Worm (Caenorhabditis elegans) whole organism, L2 larva: Measurements from ENCODE around the gene melo-3.

Experiments
- C34F6.9 ChIP-seq: fragments of 150-350 bp; optimal IDR thresholded peaks from 2 replicates; lab custom pipeline; 2014; ENCODE audit warnings: missing biosample characterization, missing genetic modification characterization
- F13H6.1 ChIP-seq: sonication (generic microtip); optimal IDR thresholded peaks from 2 replicates; lab custom pipeline; 2016; ENCODE audit warnings: missing genetic modification characterization, missing compliant biosample characterization
- ZK546.5 ChIP-seq: sonication (generic microtip); optimal IDR thresholded peaks from 2 replicates; lab custom pipeline; 2017; ENCODE audit warnings: missing biosample characterization, missing genetic modification characterization
- alr-1 ChIP-seq: fragments of 150-350 bp; optimal IDR thresholded peaks from 2 replicates; lab custom pipeline; 2014; ENCODE audit warnings: missing biosample characterization, missing genetic modification characterization
- ama-1 ChIP-seq: fragments of 150-350 bp; optimal IDR thresholded peaks from 2 replicates; lab custom pipeline; 2018; ENCODE audit warnings: inconsistent platforms
- blmp-1 ChIP-seq: sonication (generic microtip); optimal IDR thresholded peaks from 2 replicates; lab custom pipeline; 2017; ENCODE audit warnings: missing genetic modification characterization, mild to moderate bottlenecking, missing compliant biosample characterization, antibody characterized with exemption, moderate library complexity; ENCODE audit not compliant: insufficient read depth
- ceh-16 ChIP-seq: fragments of 150-350 bp; optimal IDR thresholded peaks from 2 replicates; lab custom pipeline; 2014; ENCODE audit warnings: missing biosample characterization, missing genetic modification characterization
- ceh-82 ChIP-seq: fragments of 150-350 bp; optimal IDR thresholded peaks from 2 replicates; lab custom pipeline; 2014; ENCODE audit warnings: missing biosample characterization, missing genetic modification characterization
- dmd-4 ChIP-seq: sonication (generic microtip); optimal IDR thresholded peaks from 2 replicates; lab custom pipeline; 2017; ENCODE audit warnings: missing biosample characterization, missing genetic modification characterization
- egl-27 ChIP-seq: sonication (generic microtip); optimal IDR thresholded peaks from 3 replicates; lab custom pipeline; 2017; ENCODE audit warnings: missing biosample characterization, missing genetic modification reagents, missing genetic modification characterization
- elt-1 ChIP-seq: fragments of 150-350 bp; optimal IDR thresholded peaks from 2 replicates; lab custom pipeline; 2014; ENCODE audit warnings: missing biosample characterization, missing genetic modification characterization
- elt-3 ChIP-seq: sonication (generic microtip); optimal IDR thresholded peaks from 2 replicates; lab custom pipeline; 2017; ENCODE audit warnings: missing biosample characterization, missing genetic modification characterization
- fos-1 ChIP-seq: fragments of 150-350 bp; optimal IDR thresholded peaks from 2 replicates; lab custom pipeline; 2014; ENCODE audit warnings: missing biosample characterization, missing genetic modification characterization
- gmeb-1 ChIP-seq: fragments of 150-350 bp; optimal IDR thresholded peaks from 2 replicates; lab custom pipeline; 2014; ENCODE audit warnings: missing biosample characterization, missing genetic modification characterization
- lin-13 ChIP-seq: fragments of 150-350 bp; optimal IDR thresholded peaks from 2 replicates; lab custom pipeline; 2014; ENCODE audit warnings: missing biosample characterization, missing genetic modification reagents, missing genetic modification characterization
- lin-39 ChIP-seq: fragments of 150-350 bp; optimal IDR thresholded peaks from 2 replicates; lab custom pipeline; 2014; ENCODE audit warnings: missing biosample characterization, missing genetic modification reagents, missing genetic modification characterization
- lsy-2 ChIP-seq, 2 experiments: fragments of 150-350 bp in 1 of 2; sonication (generic microtip) in 1 of 2; optimal IDR thresholded peaks; 2 replicates each; lab custom pipeline; 2014 to 2017; ENCODE audit warnings: missing biosample characterization in 2 of 2, missing genetic modification characterization in 2 of 2
- mab-5 ChIP-seq: fragments of 150-350 bp; optimal IDR thresholded peaks from 2 replicates; lab custom pipeline; 2014; ENCODE audit warnings: missing biosample characterization, missing genetic modification characterization
- mdl-1 ChIP-seq, 2 experiments: fragments of 150-350 bp in 1 of 2; sonication (generic microtip) in 1 of 2; optimal IDR thresholded peaks; 2 replicates each; lab custom pipeline; 2017; ENCODE audit warnings: missing biosample characterization in 2 of 2, missing genetic modification characterization in 2 of 2
- nhr-10 ChIP-seq: sonication (generic microtip); optimal IDR thresholded peaks from 2 replicates; lab custom pipeline; 2017; ENCODE audit warnings: missing biosample characterization, missing genetic modification characterization
- nhr-12 ChIP-seq: fragments of 150-350 bp; optimal IDR thresholded peaks from 2 replicates; lab custom pipeline; 2014; ENCODE audit warnings: missing biosample characterization, missing genetic modification characterization
- nhr-129 ChIP-seq: fragments of 150-350 bp; optimal IDR thresholded peaks from 2 replicates; lab custom pipeline; 2014; ENCODE audit warnings: missing biosample characterization, missing genetic modification characterization
- nhr-237 ChIP-seq: fragments of 150-350 bp; optimal IDR thresholded peaks from 2 replicates; lab custom pipeline; 2014; ENCODE audit warnings: missing biosample characterization, missing genetic modification characterization
- nhr-25 ChIP-seq: fragments of 150-350 bp; sonication (generic microtip); optimal IDR thresholded peaks from 3 replicates; lab custom pipeline; 2014; ENCODE audit warnings: missing biosample characterization, missing genetic modification characterization
- nhr-77 ChIP-seq: fragments of 150-350 bp; optimal IDR thresholded peaks from 2 replicates; lab custom pipeline; 2014; ENCODE audit warnings: missing biosample characterization, missing genetic modification characterization
- peb-1 ChIP-seq: fragments of 150-350 bp; optimal IDR thresholded peaks from 2 replicates; lab custom pipeline; 2014; ENCODE audit warnings: missing biosample characterization, missing genetic modification characterization
- sem-4 ChIP-seq: fragments of 150-350 bp; optimal IDR thresholded peaks from 2 replicates; lab custom pipeline; 2014; ENCODE audit warnings: missing biosample characterization, missing genetic modification reagents, missing genetic modification characterization
- sma-3 ChIP-seq: sonication (generic microtip); optimal IDR thresholded peaks from 2 replicates; lab custom pipeline; 2016; ENCODE audit warnings: missing genetic modification reagents, missing genetic modification characterization, missing compliant biosample characterization
- sma-9 ChIP-seq, 2 experiments: fragments of 150-350 bp in 1 of 2; sonication (generic microtip) in 1 of 2; optimal IDR thresholded peaks; 2 replicates each; lab custom pipeline; 2014 to 2016; ENCODE audit warnings: missing genetic modification characterization in 2 of 2, mild to moderate bottlenecking in 1 of 2, missing biosample characterization in 1 of 2, missing compliant biosample characterization in 1 of 2, missing genetic modification reagents in 1 of 2, moderate library complexity in 1 of 2
- snpc-4 ChIP-seq: fragments of 150-350 bp; optimal IDR thresholded peaks from 2 replicates; lab custom pipeline; 2014; ENCODE audit warnings: missing biosample characterization, missing genetic modification characterization
- unc-39 ChIP-seq: fragments of 150-350 bp; optimal IDR thresholded peaks from 2 replicates; lab custom pipeline; 2014; ENCODE audit warnings: missing biosample characterization, missing genetic modification characterization
- unc-55 ChIP-seq: fragments of 150-350 bp; sonication (generic microtip); optimal IDR thresholded peaks from 3 replicates; lab custom pipeline; 2014; ENCODE audit warnings: missing biosample characterization, missing genetic modification reagents, missing genetic modification characterization
- unc-62 ChIP-seq: fragments of 150-350 bp; optimal IDR thresholded peaks from 2 replicates; lab custom pipeline; 2014; ENCODE audit warnings: missing biosample characterization, missing genetic modification reagents, missing genetic modification characterization
- zag-1 ChIP-seq: fragments of 150-350 bp; optimal IDR thresholded peaks from 2 replicates; lab custom pipeline; 2014; ENCODE audit warnings: missing biosample characterization, missing genetic modification characterization
- ztf-1 ChIP-seq: fragments of 200-800 bp; sonication (Bioruptor generic); conservative IDR thresholded peaks from 2 replicates; pipeline ENCODE4 v1.3.6; 2022; ENCODE audit warnings: missing genetic modification characterization, missing compliant biosample characterization
- ztf-11 ChIP-seq: sonication (generic microtip); optimal IDR thresholded peaks from 2 replicates; lab custom pipeline; 2017; ENCODE audit warnings: missing biosample characterization, missing genetic modification characterization
- ztf-4 ChIP-seq: fragments of 150-350 bp; optimal IDR thresholded peaks from 2 replicates; lab custom pipeline; 2014; ENCODE audit warnings: missing biosample characterization, missing genetic modification characterization

melo-3 gene

ce11 chrV:15063987-15064386 is 27.3 kb upstream of the melo-3 start, which contains the start of gene rap-2:
Gene rap-2, minus strand, starts transcription at chrV:15064087.
- TF ChIP-seq elt-3 (tag; lab: Kevin White, UChicago) (no peak), egl-27 (tag; lab: Kevin White, UChicago) (no peak), nhr-25 (no peak), ama-1 (lab: Kevin White, UChicago) (no peak), sma-9 (GFP tag; optimal IDR thresholded peaks at IDR 0.05; lab: Kevin White, UChicago) (no peak), sma-9 (tag; optimal IDR thresholded peaks at IDR 0.05; lab: Kevin White, UChicago) (no peak), ZK546.5 (no peak), sma-3 (no peak), unc-39 (tag; lab: Kevin White, UChicago) (no peak), alr-1 (tag; lab: Kevin White, UChicago) (no peak)

- TF ChIP-seq mab-5 (tag; lab: Kevin White, UChicago) (no peak), elt-1 (tag; lab: Kevin White, UChicago) (no peak), alr-1 (tag; lab: Kevin White, UChicago) (no peak), ceh-16 (tag; lab: Kevin White, UChicago) (no peak), ama-1 (lab: Kevin White, UChicago) (no peak), nhr-12 (no peak), unc-62 (GFP tag; lab: Kevin White, UChicago) (no peak), lin-39 (tag; lab: Kevin White, UChicago) (no peak), nhr-25 (no peak), elt-3 (tag; lab: Kevin White, UChicago) (no peak)
Observed at ce11 chrV:15060595-15060994, 23.9 kb upstream of the melo-3 start.

- no peak for TF ChIP-seq mdl-1 (tag; optimal IDR thresholded peaks at IDR 0.05; lab: Kevin White, UChicago)
- TF ChIP-seq nhr-237 = no peak
- TF ChIP-seq alr-1 (tag; lab: Kevin White, UChicago) = no peak
- TF ChIP-seq C34F6.9 (tag; lab: Kevin White, UChicago) = peak; percentile 39
- peak; percentile 75 for TF ChIP-seq gmeb-1 (tag; lab: Kevin White, UChicago)
- TF ChIP-seq nhr-129 (tag; lab: Kevin White, UChicago) = peak; percentile 36
- TF ChIP-seq snpc-4 (tag; lab: Kevin White, UChicago) = no peak
- TF ChIP-seq fos-1 = no peak
Observed at ce11 chrV:15059534-15059933, 22.9 kb upstream of the melo-3 start, which contains the start of the genes mcm-3 and C25D7.15. Gene mcm-3, minus strand, starts transcription at chrV:15059599. Gene C25D7.15, plus strand, starts transcription at chrV:15059808.

ce11 chrV:15058965-15059364 is 22.3 kb upstream of the melo-3 start:
- TF ChIP-seq lin-39 (tag; lab: Kevin White, UChicago) = no peak
- TF ChIP-seq unc-62 (GFP tag; lab: Kevin White, UChicago) = no peak
- TF ChIP-seq ztf-4 = no peak
- TF ChIP-seq sma-9 (GFP tag; optimal IDR thresholded peaks at IDR 0.05; lab: Kevin White, UChicago) = no peak
- no peak for TF ChIP-seq sma-9 (tag; optimal IDR thresholded peaks at IDR 0.05; lab: Kevin White, UChicago)
- no peak for TF ChIP-seq egl-27 (tag; lab: Kevin White, UChicago)
- no peak for TF ChIP-seq gmeb-1 (tag; lab: Kevin White, UChicago)
- no peak for TF ChIP-seq dmd-4 (tag; lab: Kevin White, UChicago)
- TF ChIP-seq unc-55 = no peak
- no peak for TF ChIP-seq lin-13 (GFP tag; lab: Kevin White, UChicago)
- no peak for TF ChIP-seq unc-39 (tag; lab: Kevin White, UChicago)
- TF ChIP-seq peb-1 = no peak
- TF ChIP-seq sma-3 = no peak
- no peak for TF ChIP-seq sem-4 (tag; lab: Kevin White, UChicago)
- no peak for TF ChIP-seq ceh-82 (tag; lab: Kevin White, UChicago)
- TF ChIP-seq lsy-2 (tag; optimal IDR thresholded peaks at IDR 0.05; lab: Kevin White, UChicago) = no peak
- no peak for TF ChIP-seq ztf-1 (GFP tag; lab: Robert Waterston, UW)
- no peak for TF ChIP-seq fos-1

ce11 chrV:15058423-15058822 is 21.8 kb upstream of the melo-3 start:
- TF ChIP-seq ztf-4 (no peak), sma-3 (no peak), lin-39 (tag; lab: Kevin White, UChicago) (no peak), nhr-10 (tag; lab: Kevin White, UChicago) (no peak), unc-39 (tag; lab: Kevin White, UChicago) (no peak), zag-1 (no peak), elt-3 (tag; lab: Kevin White, UChicago) (no peak), F13H6.1 (no peak), nhr-237 (no peak), snpc-4 (tag; lab: Kevin White, UChicago) (no peak), ztf-1 (GFP tag; lab: Robert Waterston, UW) (no peak), fos-1 (no peak), mdl-1 (tag; optimal IDR thresholded peaks at IDR 0.05; lab: Kevin White, UChicago) (no peak), ztf-11 (tag; lab: Kevin White, UChicago) (no peak), blmp-1 (tag; lab: Kevin White, UChicago) (no peak), nhr-77 (no peak), sma-9 (GFP tag; optimal IDR thresholded peaks at IDR 0.05; lab: Kevin White, UChicago) (no peak), sma-9 (tag; optimal IDR thresholded peaks at IDR 0.05; lab: Kevin White, UChicago) (no peak), nhr-25 (no peak)
